Worm (Caenorhabditis elegans) whole organism, late embryonic: ENCODE measurements around the gene F53C3.3.

Experiments used
- C38D4.7 ChIP-seq: fragments of 200-800 bp; sonication (Bioruptor generic); optimal IDR thresholded peaks from 2 replicates; lab custom pipeline; 2018; ENCODE audit warnings: mild to moderate bottlenecking, missing genetic modification characterization, moderate library complexity, missing compliant biosample characterization
- F13H6.1 ChIP-seq: sonication (generic microtip); optimal IDR thresholded peaks from 2 replicates; lab custom pipeline; 2016; ENCODE audit warnings: missing genetic modification characterization, missing compliant biosample characterization
- K02D7.2 ChIP-seq: sonication (generic microtip); optimal IDR thresholded peaks from 2 replicates; lab custom pipeline; 2017; ENCODE audit warnings: mild to moderate bottlenecking, missing genetic modification characterization, missing compliant biosample characterization
- K09A11.1 ChIP-seq: sonication (generic microtip); optimal IDR thresholded peaks from 2 replicates; lab custom pipeline; 2017; ENCODE audit warnings: antibody characterized with exemption, mild to moderate bottlenecking, missing genetic modification characterization, missing compliant biosample characterization; ENCODE audit not compliant: insufficient read depth
- ahr-1 ChIP-seq: sonication (generic microtip); optimal IDR thresholded peaks from 2 replicates; lab custom pipeline; 2016; ENCODE audit warnings: missing genetic modification characterization, missing compliant biosample characterization
- ceh-14 ChIP-seq: sonication (generic microtip); optimal IDR thresholded peaks from 2 replicates; lab custom pipeline; 2016; ENCODE audit warnings: missing genotype, missing genetic modification characterization, missing compliant biosample characterization
- ceh-18 ChIP-seq: sonication (generic microtip); optimal IDR thresholded peaks from 2 replicates; lab custom pipeline; 2016; ENCODE audit warnings: missing genetic modification characterization, missing compliant biosample characterization
- ceh-19 ChIP-seq: fragments of 200-800 bp; sonication (Bioruptor generic); optimal IDR thresholded peaks from 2 replicates; lab custom pipeline; 2018; ENCODE audit warnings: mild to moderate bottlenecking, missing genetic modification characterization, missing compliant biosample characterization
- ceh-2 ChIP-seq: sonication (generic microtip); optimal IDR thresholded peaks from 2 replicates; lab custom pipeline; 2016; ENCODE audit warnings: missing genotype, missing genetic modification characterization, missing compliant biosample characterization
- ceh-22 ChIP-seq: sonication (generic microtip); optimal IDR thresholded peaks from 2 replicates; lab custom pipeline; 2017; ENCODE audit warnings: missing biosample characterization, missing genetic modification characterization
- ceh-24 ChIP-seq: sonication (generic microtip); optimal IDR thresholded peaks from 2 replicates; lab custom pipeline; 2016; ENCODE audit warnings: mild to moderate bottlenecking, missing genetic modification characterization, missing compliant biosample characterization
- ceh-30 ChIP-seq: fragments of 150-350 bp; optimal IDR thresholded peaks from 2 replicates; lab custom pipeline; 2014; ENCODE audit warnings: missing biosample characterization, missing genetic modification characterization
- ceh-31 ChIP-seq: sonication (generic microtip); optimal IDR thresholded peaks from 2 replicates; lab custom pipeline; 2016; ENCODE audit warnings: missing genetic modification characterization, missing compliant biosample characterization
- ceh-34 ChIP-seq: sonication (generic microtip); optimal IDR thresholded peaks from 2 replicates; lab custom pipeline; 2016; ENCODE audit warnings: mild to moderate bottlenecking, missing genetic modification characterization, missing compliant biosample characterization
- ceh-45 ChIP-seq: fragments of 200-800 bp; sonication (Bioruptor generic); IDR thresholded peaks from 2 replicates; pipeline ENCODE4 v1.3.6; 2022; ENCODE audit warnings: missing genetic modification reagents, missing genetic modification characterization, missing compliant biosample characterization
- ceh-48 ChIP-seq: sonication (generic microtip); optimal IDR thresholded peaks from 2 replicates; lab custom pipeline; 2016; ENCODE audit warnings: missing genetic modification characterization, inconsistent platforms, missing compliant biosample characterization
- ceh-9 ChIP-seq: sonication (generic microtip); optimal IDR thresholded peaks from 2 replicates; lab custom pipeline; 2016; ENCODE audit warnings: mild to moderate bottlenecking, missing genetic modification characterization, inconsistent platforms, missing compliant biosample characterization
- che-1 ChIP-seq: sonication (generic microtip); optimal IDR thresholded peaks from 2 replicates; lab custom pipeline; 2016; ENCODE audit warnings: mild to moderate bottlenecking, missing genetic modification characterization, missing compliant biosample characterization
- dve-1 ChIP-seq: sonication (generic microtip); optimal IDR thresholded peaks from 2 replicates; lab custom pipeline; 2017; ENCODE audit warnings: antibody characterized with exemption, mild to moderate bottlenecking, missing genetic modification characterization, missing compliant biosample characterization
- elt-2 ChIP-seq: sonication (generic microtip); optimal IDR thresholded peaks from 2 replicates; lab custom pipeline; 2016; ENCODE audit warnings: missing genetic modification reagents, missing genetic modification characterization, missing compliant biosample characterization
- elt-4 ChIP-seq: sonication (generic microtip); optimal IDR thresholded peaks from 2 replicates; lab custom pipeline; 2016; ENCODE audit warnings: missing genetic modification characterization, missing compliant biosample characterization
- ets-4 ChIP-seq: sonication (generic microtip); optimal IDR thresholded peaks from 2 replicates; lab custom pipeline; 2016; ENCODE audit warnings: missing genetic modification characterization, missing compliant biosample characterization
- eyg-1 ChIP-seq: sonication (generic microtip); optimal IDR thresholded peaks from 2 replicates; lab custom pipeline; 2016; ENCODE audit warnings: missing genotype, missing genetic modification characterization, missing compliant biosample characterization
- fax-1 ChIP-seq: sonication (generic microtip); optimal IDR thresholded peaks from 2 replicates; lab custom pipeline; 2016; ENCODE audit warnings: missing genotype, missing genetic modification characterization, missing compliant biosample characterization
- fkh-6 ChIP-seq: sonication (generic microtip); optimal IDR thresholded peaks from 2 replicates; lab custom pipeline; 2016; ENCODE audit warnings: missing genetic modification characterization, missing compliant biosample characterization
- gmeb-2 ChIP-seq: sonication (generic microtip); optimal IDR thresholded peaks from 2 replicates; lab custom pipeline; 2016; ENCODE audit warnings: missing genetic modification characterization, inconsistent platforms, missing compliant biosample characterization
- hlh-30 ChIP-seq: sonication (generic microtip); optimal IDR thresholded peaks from 2 replicates; lab custom pipeline; 2017; ENCODE audit warnings: antibody characterized with exemption, missing genetic modification characterization, missing compliant biosample characterization; ENCODE audit not compliant: insufficient read depth
- hlh-6 ChIP-seq: sonication (generic microtip); optimal IDR thresholded peaks from 2 replicates; lab custom pipeline; 2016; ENCODE audit warnings: missing genotype, missing genetic modification characterization, missing compliant biosample characterization
- hlh-8 ChIP-seq: sonication (generic microtip); optimal IDR thresholded peaks from 2 replicates; lab custom pipeline; 2016; ENCODE audit warnings: missing genotype, missing genetic modification characterization, missing compliant biosample characterization
- lim-6 ChIP-seq: sonication (generic microtip); optimal IDR thresholded peaks from 2 replicates; lab custom pipeline; 2016; ENCODE audit warnings: missing genetic modification characterization, missing compliant biosample characterization
- madf-2 ChIP-seq: sonication (generic microtip); optimal IDR thresholded peaks from 2 replicates; lab custom pipeline; 2017; ENCODE audit warnings: missing genetic modification characterization, missing compliant biosample characterization
- mec-3 ChIP-seq: sonication (generic microtip); optimal IDR thresholded peaks from 2 replicates; lab custom pipeline; 2016; ENCODE audit warnings: borderline replicate concordance, missing genetic modification characterization, missing compliant biosample characterization
- nfya-1 ChIP-seq: sonication (generic microtip); optimal IDR thresholded peaks from 2 replicates; lab custom pipeline; 2017; ENCODE audit warnings: missing genetic modification characterization, mild to moderate bottlenecking, missing compliant biosample characterization, antibody characterized with exemption, moderate library complexity
- odd-2 ChIP-seq: sonication (generic microtip); optimal IDR thresholded peaks from 2 replicates; lab custom pipeline; 2017; ENCODE audit warnings: antibody characterized with exemption, mild to moderate bottlenecking, missing genetic modification characterization, missing compliant biosample characterization
- pag-3 ChIP-seq: sonication (generic microtip); optimal IDR thresholded peaks from 2 replicates; lab custom pipeline; 2016; ENCODE audit warnings: missing compliant biosample characterization, missing genetic modification characterization, borderline replicate concordance
- pax-1 ChIP-seq: fragments of 150-350 bp; optimal IDR thresholded peaks from 2 replicates; lab custom pipeline; 2014; ENCODE audit warnings: missing biosample characterization, missing genetic modification characterization
- pha-2 ChIP-seq: sonication (generic microtip); optimal IDR thresholded peaks from 2 replicates; lab custom pipeline; 2017; ENCODE audit warnings: mild to moderate bottlenecking, missing genetic modification characterization, missing compliant biosample characterization
- pros-1 ChIP-seq: fragments of 150-350 bp; optimal IDR thresholded peaks from 2 replicates; lab custom pipeline; 2014; ENCODE audit warnings: missing biosample characterization, missing genetic modification reagents, missing genetic modification characterization
- sdc-2 ChIP-seq: sonication (generic microtip); optimal IDR thresholded peaks from 2 replicates; lab custom pipeline; 2016; ENCODE audit warnings: missing genotype, missing genetic modification characterization, missing compliant biosample characterization
- syd-9 ChIP-seq: sonication (generic microtip); optimal IDR thresholded peaks from 2 replicates; lab custom pipeline; 2016; ENCODE audit warnings: mild to moderate bottlenecking, missing genetic modification characterization, moderate library complexity, missing compliant biosample characterization
- tbx-2 ChIP-seq: sonication (generic microtip); optimal IDR thresholded peaks from 2 replicates; lab custom pipeline; 2016; ENCODE audit warnings: missing genetic modification characterization, missing compliant biosample characterization
- tbx-7 ChIP-seq: sonication (generic microtip); optimal IDR thresholded peaks from 2 replicates; lab custom pipeline; 2016; ENCODE audit warnings: missing genotype, missing genetic modification characterization, missing compliant biosample characterization
- unc-42 ChIP-seq: sonication (generic microtip); optimal IDR thresholded peaks from 2 replicates; lab custom pipeline; 2016; ENCODE audit warnings: missing genotype, missing genetic modification characterization, missing compliant biosample characterization
- unc-86 ChIP-seq: sonication (generic microtip); optimal IDR thresholded peaks from 2 replicates; lab custom pipeline; 2016; ENCODE audit warnings: missing genetic modification characterization, missing compliant biosample characterization
- zip-5 ChIP-seq: sonication (generic microtip); optimal IDR thresholded peaks from 2 replicates; lab custom pipeline; 2016; ENCODE audit warnings: missing genetic modification characterization, missing compliant biosample characterization

Gene F53C3.3

DNA sequence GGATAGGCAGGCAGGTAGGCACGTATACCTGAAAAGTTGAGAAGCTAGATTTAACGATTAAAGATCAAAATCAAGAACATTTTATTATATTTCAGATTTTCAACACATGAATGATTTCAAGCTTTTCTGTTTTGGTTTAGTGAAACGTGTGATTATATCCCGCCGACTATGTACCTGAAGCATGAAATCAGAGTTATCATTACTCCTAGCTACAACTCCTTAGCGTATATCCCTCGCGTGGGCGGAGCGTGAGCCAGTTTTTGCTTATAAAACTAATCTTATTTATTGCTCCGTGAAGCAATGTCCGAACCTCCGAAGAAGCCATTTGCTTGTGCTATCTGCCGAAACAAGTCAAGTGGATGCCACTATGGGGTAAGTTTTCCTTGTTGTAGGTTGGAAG, 22.7 kb upstream of the F53C3.3 start, which contains the start of gene nhr-166:
nhr-166 (plus strand) TSS at position 301 of the 400 bp plus-strand sequence.
- TF ChIP-seq pha-2 (tag; lab: Kevin White, UChicago) = no peak
- no peak for TF ChIP-seq hlh-6 (tag; lab: Kevin White, UChicago)
- TF ChIP-seq eyg-1 (tag; lab: Kevin White, UChicago) = no peak
- TF ChIP-seq ceh-45 = no peak
- TF ChIP-seq madf-2 (tag; lab: Kevin White, UChicago) = no peak
- TF ChIP-seq ceh-30 = no peak
- TF ChIP-seq fkh-6 = no peak
- TF ChIP-seq tbx-7 = no peak
- no peak for TF ChIP-seq pros-1 (tag; lab: Kevin White, UChicago)

DNA sequence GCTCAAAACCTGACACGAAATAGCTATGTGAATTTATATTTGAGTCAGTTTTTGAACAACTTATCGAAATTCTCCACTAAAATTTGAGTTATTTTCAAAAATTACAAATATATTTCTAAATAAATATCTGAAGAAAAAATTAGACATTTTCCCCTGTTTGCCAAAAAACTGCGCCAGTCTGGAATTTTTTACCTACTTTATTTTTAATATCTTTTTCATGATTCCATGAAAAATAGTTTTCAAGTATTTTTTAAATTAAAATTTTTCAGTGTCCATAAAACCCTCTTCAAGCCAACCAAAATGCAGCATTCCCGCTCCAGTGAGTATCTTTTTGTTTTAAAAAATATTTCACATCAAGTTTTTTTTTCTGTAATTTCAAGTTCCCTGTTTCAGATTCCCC, 11.5 kb upstream of the F53C3.3 start, which contains the start of gene F53C3.8:
F53C3.8 (plus strand) TSS at position 301 of the 400 bp plus-strand sequence.
- TF ChIP-seq syd-9 = no peak
- TF ChIP-seq che-1 (tag; lab: Kevin White, UChicago) = no peak
- TF ChIP-seq unc-42 (tag; lab: Kevin White, UChicago) = no peak
- TF ChIP-seq ceh-22 (tag; lab: Kevin White, UChicago) = no peak
- no peak for TF ChIP-seq sdc-2
- TF ChIP-seq dve-1 (tag; lab: Kevin White, UChicago) = no peak
- no peak for TF ChIP-seq elt-2
- no peak for TF ChIP-seq gmeb-2
- no peak for TF ChIP-seq ceh-14 (tag; lab: Kevin White, UChicago)
- TF ChIP-seq ceh-19 (GFP tag; lab: Kevin White, UChicago) = no peak
- no peak for TF ChIP-seq pax-1 (tag; lab: Kevin White, UChicago)
- TF ChIP-seq lim-6 (tag; lab: Kevin White, UChicago) = no peak
- TF ChIP-seq nfya-1 (tag; lab: Kevin White, UChicago) = no peak
- no peak for TF ChIP-seq tbx-7
- TF ChIP-seq odd-2 (tag; lab: Kevin White, UChicago) = no peak
- TF ChIP-seq C38D4.7 = no peak

DNA sequence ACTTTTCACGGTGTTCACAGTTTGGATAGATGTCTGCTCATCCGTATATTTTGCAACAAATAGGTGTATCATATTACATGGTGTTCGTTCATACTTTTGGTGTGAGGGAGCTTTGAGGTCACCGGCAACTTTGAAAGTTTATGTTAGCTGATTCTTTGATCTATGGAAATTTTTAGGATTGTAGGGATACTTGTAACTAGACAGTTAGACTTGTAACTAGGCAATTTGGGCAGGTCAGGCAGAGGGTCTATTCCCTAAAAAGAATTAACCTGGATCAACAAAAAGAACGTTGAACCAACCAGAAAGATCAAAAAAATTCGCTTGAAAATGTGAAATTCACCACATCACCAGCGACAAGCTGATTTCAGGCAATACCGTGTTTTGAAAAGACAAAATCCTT, 8.7 kb upstream of the F53C3.3 start:
- TF ChIP-seq ceh-34 (no peak), ceh-24 (tag; lab: Kevin White, UChicago) (no peak), ceh-30 (no peak), ceh-22 (tag; lab: Kevin White, UChicago) (no peak), fax-1 (no peak), ceh-2 (tag; lab: Kevin White, UChicago) (no peak), ceh-18 (tag; lab: Kevin White, UChicago) (no peak), K02D7.2 (no peak), ceh-9 (tag; lab: Kevin White, UChicago) (no peak), eyg-1 (tag; lab: Kevin White, UChicago) (no peak), K09A11.1 (tag; lab: Kevin White, UChicago) (no peak), lim-6 (tag; lab: Kevin White, UChicago) (no peak)

DNA sequence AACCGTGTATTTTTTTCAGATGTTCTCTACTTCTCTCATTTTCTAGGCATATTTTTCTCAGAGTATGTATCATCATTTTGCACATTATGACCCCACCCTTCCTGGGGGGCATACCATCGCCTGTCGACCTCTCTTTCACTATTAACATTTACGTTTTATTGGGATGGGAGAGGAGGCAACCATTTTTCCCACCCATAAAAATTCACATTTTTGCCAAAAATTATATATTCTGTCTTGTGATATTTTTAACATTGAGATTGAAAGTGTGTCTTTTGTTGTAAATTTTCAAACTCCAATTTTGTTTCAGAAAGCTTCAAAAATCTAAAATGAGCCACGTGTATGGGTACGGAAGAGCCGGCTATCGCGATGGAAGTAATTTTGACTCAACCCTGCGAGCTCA, 7.9 kb upstream of the F53C3.3 start, which contains the start of gene F53C3.7:
F53C3.7 (plus strand) TSS at position 301 of the 400 bp plus-strand sequence.
- TF ChIP-seq C38D4.7 (no peak), mec-3 (tag; lab: Kevin White, UChicago) (no peak), ceh-2 (tag; lab: Kevin White, UChicago) (no peak)

DNA sequence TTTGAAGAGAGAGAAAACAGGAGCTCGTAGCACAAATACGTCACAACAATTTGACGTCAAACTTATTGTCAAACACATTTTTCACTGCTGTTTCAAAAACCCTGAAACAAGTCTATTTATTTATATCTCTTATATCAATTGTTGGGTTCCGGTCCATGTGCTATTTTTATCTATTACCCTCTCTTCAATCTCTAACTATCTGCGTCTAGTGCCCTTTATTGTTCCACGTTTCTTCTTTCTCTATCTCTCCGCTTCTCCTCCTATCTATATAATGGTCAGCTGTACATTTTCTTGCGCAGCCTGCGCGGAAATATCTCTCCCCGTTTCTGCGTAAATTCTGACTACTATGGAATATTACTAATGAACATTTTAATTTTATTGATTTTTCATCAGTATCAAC, 5.7 kb upstream of the F53C3.3 start:
- peak; percentile 32 for TF ChIP-seq ets-4 (tag; lab: Kevin White, UChicago)
- peak; percentile 18 for TF ChIP-seq hlh-30 (tag; lab: Kevin White, UChicago)
- TF ChIP-seq F13H6.1 (tag; lab: Kevin White, UChicago) = peak; percentile 17
- TF ChIP-seq nfya-1 (tag; lab: Kevin White, UChicago) = peak; percentile 66
- no peak for TF ChIP-seq che-1 (tag; lab: Kevin White, UChicago)
- no peak for TF ChIP-seq madf-2 (tag; lab: Kevin White, UChicago)
- TF ChIP-seq ceh-22 (tag; lab: Kevin White, UChicago) = no peak
- peak; percentile 59 for TF ChIP-seq ceh-31 (tag; lab: Kevin White, UChicago)
- TF ChIP-seq hlh-6 (tag; lab: Kevin White, UChicago) = no peak
- peak; percentile 20 for TF ChIP-seq hlh-8
- TF ChIP-seq ceh-45 = no peak
- no peak for TF ChIP-seq zip-5 (tag; lab: Kevin White, UChicago)
- TF ChIP-seq elt-4 (tag; lab: Kevin White, UChicago) = no peak
- TF ChIP-seq C38D4.7 = no peak
- TF ChIP-seq ceh-48 = peak; percentile 10
- TF ChIP-seq pax-1 (tag; lab: Kevin White, UChicago) = peak; percentile 19
- peak; percentile 29 for TF ChIP-seq elt-2
- TF ChIP-seq pag-3 (tag; lab: Kevin White, UChicago) = no peak
- TF ChIP-seq tbx-2 (tag; lab: Kevin White, UChicago) = no peak
- no peak for TF ChIP-seq ahr-1 (tag; lab: Kevin White, UChicago)
- TF ChIP-seq unc-86 (tag; lab: Kevin White, UChicago) = no peak
- no peak for TF ChIP-seq ceh-24 (tag; lab: Kevin White, UChicago)
